Fruit fly (Drosophila melanogaster): Measurements from ENCODE around the gene by.

The by gene

dm6 chr3R:9572929-9573811, 40.4 kb upstream of the by start (continued):
- TF ChIP-seq CG13296 (GFP tag; optimal IDR thresholded peaks at IDR 0.05): no peak
- TF ChIP-seq CG2129 (GFP tag; IDR thresholded peaks at IDR 0.05; ENCODE audit: partially characterized antibody): no peak
- no peak for TF ChIP-seq CG1792 (GFP tag; optimal IDR thresholded peaks at IDR 0.05)
- peak; percentile 50 for TF ChIP-seq sug (tag; optimal IDR thresholded peaks at IDR 0.05)
- 0 out of 3 replicates have a peak, but pooled peaks have one; percentile 40 for TF ChIP-seq CG2199 (GFP tag; IDR thresholded peaks at IDR 0.05)
- no peak for TF ChIP-seq Hand (GFP tag; optimal IDR thresholded peaks at IDR 0.05)
- TF ChIP-seq CG6791 (GFP tag; IDR thresholded peaks at IDR 0.05; ENCODE audit: partially characterized antibody): no peak; the same call in 2 of the 3 replicates
- peak; percentile 28; the same call in 1 of the 2 replicates for TF ChIP-seq amos (GFP tag; IDR thresholded peaks at IDR 0.05; ENCODE audit: partially characterized antibody)
- no peak for TF ChIP-seq Dek (tag; optimal IDR thresholded peaks at IDR 0.05)
- peak in 1 of 2 experiments; percentile 96 for TF ChIP-seq Pdp1 (GFP tag; optimal IDR thresholded peaks at IDR 0.05)
- TF ChIP-seq kah (GFP tag; optimal IDR thresholded peaks at IDR 0.05): no peak
- peak; percentile 14 for TF ChIP-seq CG15269 (tag; optimal IDR thresholded peaks at IDR 0.05)
- no peak for TF ChIP-seq CG17186 (GFP tag; optimal IDR thresholded peaks at IDR 0.05)
- TF ChIP-seq slou (GFP tag; optimal IDR thresholded peaks at IDR 0.05): no peak
- peak; percentile 2 for TF ChIP-seq CG12104 (GFP tag; optimal IDR thresholded peaks at IDR 0.05)
- no peak for TF ChIP-seq nom (GFP tag; optimal IDR thresholded peaks at IDR 0.05)
- TF ChIP-seq Ravus (GFP tag; IDR thresholded peaks at IDR 0.05): no peak
- TF ChIP-seq cad (GFP tag; optimal IDR thresholded peaks at IDR 0.05): no peak
- TF ChIP-seq NK7.1 (GFP tag; optimal IDR thresholded peaks at IDR 0.05): no peak
- TF ChIP-seq CG10274 (GFP tag; optimal IDR thresholded peaks at IDR 0.05): no peak
- peak; percentile 75; the same call in 1 of the 2 replicates for TF ChIP-seq NFAT (GFP tag; IDR thresholded peaks at IDR 0.05)
- TF ChIP-seq otp (GFP tag; IDR thresholded peaks at IDR 0.05): no peak; the same call in 2 of the 3 replicates
- TF ChIP-seq prd (optimal IDR thresholded peaks at IDR 0.05): no peak
- TF ChIP-seq prd (GFP tag; IDR thresholded peaks at IDR 0.05): no peak
- no peak for TF ChIP-seq CG9876 (GFP tag; optimal IDR thresholded peaks at IDR 0.05)
- TF ChIP-seq hb (GFP tag; IDR thresholded peaks at IDR 0.05; ENCODE audit: partially characterized antibody): 0 out of 3 replicates have a peak, but pooled peaks have one; percentile 39
- peak; percentile 72 for TF ChIP-seq Ets65A (GFP tag)
- no peak for TF ChIP-seq HHEX (GFP tag; optimal IDR thresholded peaks at IDR 0.05)
- no peak for TF ChIP-seq wek (GFP tag; optimal IDR thresholded peaks at IDR 0.05)
- TF ChIP-seq CG8359 (GFP tag; optimal IDR thresholded peaks at IDR 0.05; ENCODE audit: borderline replicate concordance): no peak
- TF ChIP-seq Side (GFP tag; optimal IDR thresholded peaks at IDR 0.05): no peak
- TF ChIP-seq ci (GFP tag; IDR thresholded peaks at IDR 0.05): peak; percentile 35; the same call in 1 of the 3 replicates
- no peak for TF ChIP-seq CG10959 (GFP tag; IDR thresholded peaks at IDR 0.05)
- peak; percentile 38; the same call in 1 of the 2 replicates for TF ChIP-seq CG14441 (GFP tag; IDR thresholded peaks at IDR 0.05)
- no peak for TF ChIP-seq zf30C (GFP tag; optimal IDR thresholded peaks at IDR 0.05)
- TF ChIP-seq pho (GFP tag; optimal IDR thresholded peaks at IDR 0.05): no peak
- peak; percentile 32; the same call in 2 of the 3 replicates for TF ChIP-seq Aef1 (GFP tag; IDR thresholded peaks at IDR 0.05)
- no peak for TF ChIP-seq Dp (GFP tag; optimal IDR thresholded peaks at IDR 0.05)
- no peak for TF ChIP-seq CG2202 (tag; optimal IDR thresholded peaks at IDR 0.05)
- peak; percentile 36 for TF ChIP-seq unc-4 (GFP tag; IDR thresholded peaks at IDR 0.05; ENCODE audit: partially characterized antibody)
- peak; percentile 10; the same call in 1 of the 2 replicates for TF ChIP-seq CG13287 (GFP tag; IDR thresholded peaks at IDR 0.05; ENCODE audit: partially characterized antibody)
- TF ChIP-seq pzg (GFP tag; optimal IDR thresholded peaks at IDR 0.05): no peak
- TF ChIP-seq CG17361 (GFP tag; IDR thresholded peaks at IDR 0.05): no peak
- TF ChIP-seq CG17568 (GFP tag; optimal IDR thresholded peaks at IDR 0.05): no peak
- no peak for TF ChIP-seq chif (GFP tag; optimal IDR thresholded peaks at IDR 0.05)
- no peak for TF ChIP-seq CG3726 (GFP tag; IDR thresholded peaks at IDR 0.05)
- TF ChIP-seq E2f1 (GFP tag; IDR thresholded peaks at IDR 0.05): no peak
- peak; percentile 76 for TF ChIP-seq sd (tag; optimal IDR thresholded peaks at IDR 0.05)
